Worm (Caenorhabditis elegans): Measurements from ENCODE around the gene immp-2.

immp-2 gene

ce11 chrIV:991181-991642 lies 14.4 kb downstream of the immp-2 start (continued):
- TF ChIP-seq snpc-1.1 (tag; optimal IDR thresholded peaks at IDR 0.05; ENCODE audit: insufficient read depth), result peak; percentile 98
- TF ChIP-seq ztf-3 (GFP tag; optimal IDR thresholded peaks at IDR 0.05), result no peak
- peak; percentile 68 for TF ChIP-seq lir-1 (GFP tag; conservative IDR thresholded peaks at IDR 0.05)
- no peak for TF ChIP-seq nhr-120 (GFP tag; IDR thresholded peaks at IDR 0.05)
- TF ChIP-seq F33H1.4 (GFP tag; IDR thresholded peaks at IDR 0.05), result peak; percentile 79
- TF ChIP-seq zim-3 (tag; optimal IDR thresholded peaks at IDR 0.05), result peak; percentile 90
- TF ChIP-seq snpc-4 (GFP tag; optimal IDR thresholded peaks at IDR 0.05), result peak; percentile 97
- TF ChIP-seq snpc-4 (tag; optimal IDR thresholded peaks at IDR 0.05), result peak; percentile 97 to 99 (median 98)
- TF ChIP-seq ets-4 (GFP tag; optimal IDR thresholded peaks at IDR 0.05), result no peak
- no peak for TF ChIP-seq lin-35 (GFP tag; optimal IDR thresholded peaks at IDR 0.05)
- TF ChIP-seq atf-7 (tag; optimal IDR thresholded peaks at IDR 0.05), result no peak
- no peak for TF ChIP-seq akir-1 (GFP tag; optimal IDR thresholded peaks at IDR 0.05)
- no peak for TF ChIP-seq F10E7.11 (tag; optimal IDR thresholded peaks at IDR 0.05)
- TF ChIP-seq lin-54 (GFP tag; optimal IDR thresholded peaks at IDR 0.05), result peak; percentile 89
- peak; percentile 19; the same call in 1 of the 2 replicates for TF ChIP-seq nfya-2 (GFP tag; IDR thresholded peaks at IDR 0.05)
- peak; percentile 41; the same call in 1 of the 2 replicates for TF ChIP-seq Y53G8AR.9 (GFP tag; conservative IDR thresholded peaks at IDR 0.05)
- TF ChIP-seq B0336.3 (GFP tag; IDR thresholded peaks at IDR 0.05), result peak; percentile 97
- TF ChIP-seq ceh-91 (GFP tag; IDR thresholded peaks at IDR 0.05), result peak; percentile 82; the same call in 1 of the 2 replicates
- TF ChIP-seq pha-4 (tag; optimal IDR thresholded peaks at IDR 0.05), result no peak
- peak; percentile 4 for TF ChIP-seq attf-5 (GFP tag; optimal IDR thresholded peaks at IDR 0.05)
- no peak for TF ChIP-seq nhr-179 (tag; optimal IDR thresholded peaks at IDR 0.05)
- TF ChIP-seq ekl-4 (GFP tag; IDR thresholded peaks at IDR 0.05), result peak; percentile 96
- TF ChIP-seq mel-28 (tag; optimal IDR thresholded peaks at IDR 0.05; ENCODE audit: borderline replicate concordance), result peak; percentile 11
- no peak; the same call in 1 of the 2 replicates for TF ChIP-seq zfh-2 (GFP tag; conservative IDR thresholded peaks at IDR 0.05)
- peak; percentile 87 for TF ChIP-seq Y95B8A.8 (GFP tag; IDR thresholded peaks at IDR 0.05)
- peak; percentile 89 for TF ChIP-seq sptf-2 (GFP tag; optimal IDR thresholded peaks at IDR 0.05)
- peak; percentile 76 for TF ChIP-seq B0019.2 (GFP tag; conservative IDR thresholded peaks at IDR 0.05)
- peak; percentile 92 for TF ChIP-seq ztf-28 (GFP tag; IDR thresholded peaks at IDR 0.05)
- no peak for TF ChIP-seq cebp-1 (GFP tag; IDR thresholded peaks at IDR 0.05)
- TF ChIP-seq cebp-1 (tag; optimal IDR thresholded peaks at IDR 0.05), result peak; percentile 59
- peak; percentile 53 for TF ChIP-seq F23B12.7 (tag; optimal IDR thresholded peaks at IDR 0.05; ENCODE audit: insufficient read depth)

- TF ChIP-seq hmg-1.2 (GFP tag; IDR thresholded peaks at IDR 0.05) (no peak), snpc-1.3 (tag; optimal IDR thresholded peaks at IDR 0.05; ENCODE audit: insufficient read depth) (no peak), mel-28 (tag; optimal IDR thresholded peaks at IDR 0.05; ENCODE audit: borderline replicate concordance) (no peak), pha-4 (tag; optimal IDR thresholded peaks at IDR 0.05) (no peak), Y79H2A.3 (GFP tag; conservative IDR thresholded peaks at IDR 0.05) (no peak), madf-3 (GFP tag; IDR thresholded peaks at IDR 0.05) (no peak), hmg-20 (GFP tag; IDR thresholded peaks at IDR 0.05) (no peak), lir-1 (GFP tag; conservative IDR thresholded peaks at IDR 0.05) (no peak), ztf-25 (GFP tag; IDR thresholded peaks at IDR 0.05) (no peak), F37B4.10 (GFP tag; IDR thresholded peaks at IDR 0.05) (no peak), ZK185.1 (tag; optimal IDR thresholded peaks at IDR 0.05; ENCODE audit: poor library complexity, severe bottlenecking) (no peak), Y53F4B.3 (GFP tag; IDR thresholded peaks at IDR 0.05) (no peak), aptf-3 (GFP tag; IDR thresholded peaks at IDR 0.05) (no peak), cebp-2 (GFP tag; IDR thresholded peaks at IDR 0.05) (no peak), madf-6 (GFP tag; IDR thresholded peaks at IDR 0.05) (no peak), tbx-9 (tag; optimal IDR thresholded peaks at IDR 0.05; ENCODE audit: borderline replicate concordance) (no peak), K11D2.4 (GFP tag; IDR thresholded peaks at IDR 0.05) (no peak), hsf-1 (GFP tag; IDR thresholded peaks at IDR 0.05) (no peak)
These were observed 15.3 kb downstream of the immp-2 start, which contains the start of gene egrh-2 for ce11 chrIV:990352-990751. Gene egrh-2, minus strand, starts transcription at chrIV:990452.
